Worm (Caenorhabditis elegans): ENCODE data around the gene nhr-203.

ce11 chrV:446574-446973 lies 13.0 kb upstream of the nhr-203 start, which contains the start of gene srh-34:
- TF ChIP-seq him-1 (tag; optimal IDR thresholded peaks at IDR 0.05) (no peak), W03F9.2 (tag; optimal IDR thresholded peaks at IDR 0.05) (no peak)

Measured in whole organism, L4/young adult.